Worm (Caenorhabditis elegans): ENCODE measurements around the gene C06H2.2.

The C06H2.2 gene

DNA sequence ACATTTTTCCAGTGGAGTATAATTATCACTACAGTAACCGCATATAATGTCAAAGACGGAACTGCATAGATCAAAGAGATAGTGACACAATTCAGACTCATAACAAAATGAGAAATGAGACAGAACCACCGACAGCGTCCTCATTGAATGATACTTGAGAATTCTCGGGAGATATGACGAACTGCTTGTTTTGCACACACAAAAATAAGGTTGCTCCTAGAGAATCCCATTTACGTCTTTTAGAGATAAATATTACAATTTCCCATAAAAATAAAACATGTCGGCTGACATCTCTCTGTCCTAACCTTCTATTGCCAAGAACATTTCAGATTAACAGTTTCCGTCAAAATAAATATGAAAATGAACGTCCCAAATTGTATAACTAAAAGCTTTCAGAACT, 30.5 kb downstream of the C06H2.2 start, which contains the start of gene srg-38:
srg-38 (minus strand) TSS at position 101 of the 400 bp plus-strand sequence.
- TF ChIP-seq ceh-6 (GFP tag; optimal IDR thresholded peaks at IDR 0.05) (no peak), sox-4 (tag; optimal IDR thresholded peaks at IDR 0.05) (no peak), C38D4.7 (GFP tag; optimal IDR thresholded peaks at IDR 0.05) (no peak), sdc-2 (tag; optimal IDR thresholded peaks at IDR 0.05) (no peak), pag-3 (tag; optimal IDR thresholded peaks at IDR 0.05; ENCODE audit: borderline replicate concordance) (no peak), pax-1 (tag; optimal IDR thresholded peaks at IDR 0.05) (no peak), ref-2 (tag; optimal IDR thresholded peaks at IDR 0.05) (no peak), eyg-1 (tag; optimal IDR thresholded peaks at IDR 0.05) (no peak), nfya-1 (tag; optimal IDR thresholded peaks at IDR 0.05) (no peak), Y22D7AL.16 (tag; optimal IDR thresholded peaks at IDR 0.05) (no peak), ceh-30 (tag; optimal IDR thresholded peaks at IDR 0.05) (no peak), ceh-18 (tag; optimal IDR thresholded peaks at IDR 0.05) (no peak), zip-5 (tag; optimal IDR thresholded peaks at IDR 0.05) (no peak), che-1 (tag; optimal IDR thresholded peaks at IDR 0.05) (no peak)

DNA sequence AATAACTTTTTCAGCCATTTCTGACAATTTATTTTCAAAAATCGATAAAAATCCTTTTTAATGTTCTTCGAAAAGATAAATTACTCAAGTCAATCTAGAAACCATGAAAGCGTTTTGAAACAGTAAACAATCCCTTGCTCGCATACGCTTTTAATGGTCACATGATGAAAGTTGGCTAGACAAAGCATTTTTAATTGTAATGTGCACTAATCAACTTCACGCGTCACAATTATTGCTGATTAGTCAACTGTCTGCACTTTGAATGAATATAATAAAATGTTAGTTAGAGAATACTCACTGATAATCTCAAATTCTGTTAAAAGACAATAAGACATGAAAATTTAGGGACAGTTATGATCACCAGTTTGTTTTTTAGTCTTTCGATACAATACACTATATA, 31.6 kb downstream of the C06H2.2 start:
- no peak for TF ChIP-seq nfya-1 (tag; optimal IDR thresholded peaks at IDR 0.05)
- TF ChIP-seq C38D4.7 (GFP tag; optimal IDR thresholded peaks at IDR 0.05): no peak
- no peak for TF ChIP-seq elt-4 (tag; optimal IDR thresholded peaks at IDR 0.05)
- no peak for TF ChIP-seq pag-3 (tag; optimal IDR thresholded peaks at IDR 0.05; ENCODE audit: borderline replicate concordance)
- TF ChIP-seq odd-2 (tag; optimal IDR thresholded peaks at IDR 0.05): no peak
- TF ChIP-seq unc-42 (tag; optimal IDR thresholded peaks at IDR 0.05): no peak

DNA sequence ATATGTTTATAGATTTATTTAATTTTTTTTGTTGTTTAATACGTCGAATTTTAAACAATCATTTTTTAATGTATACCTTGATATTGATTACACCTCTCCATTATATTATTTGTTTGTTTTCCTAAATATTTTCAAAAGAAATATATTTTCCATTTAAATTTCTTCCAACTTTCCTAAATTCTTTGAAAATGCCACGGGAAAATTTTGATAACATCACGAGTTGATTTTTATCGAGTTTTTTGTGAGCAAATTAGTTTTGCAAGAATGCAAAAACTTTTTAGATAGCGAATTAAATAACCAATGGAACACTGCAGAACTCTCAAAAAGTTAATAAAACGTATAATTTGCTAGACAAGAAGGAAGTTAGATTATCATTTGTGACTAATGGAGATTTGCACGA, 32.9 kb downstream of the C06H2.2 start, which contains the start of gene srg-42:
srg-42 (minus strand) TSS at position 101 of the 400 bp plus-strand sequence.
- TF ChIP-seq ceh-48 (tag; optimal IDR thresholded peaks at IDR 0.05): no peak
- no peak for TF ChIP-seq ets-4 (tag; optimal IDR thresholded peaks at IDR 0.05)
- TF ChIP-seq fkh-10 (GFP tag; optimal IDR thresholded peaks at IDR 0.05): no peak
- no peak for TF ChIP-seq ref-2 (tag; optimal IDR thresholded peaks at IDR 0.05)
- no peak for TF ChIP-seq ceh-24 (tag; optimal IDR thresholded peaks at IDR 0.05)
- no peak for TF ChIP-seq ztf-16 (tag; optimal IDR thresholded peaks at IDR 0.05)
- no peak for TF ChIP-seq ceh-2 (tag; optimal IDR thresholded peaks at IDR 0.05)
- no peak for TF ChIP-seq pros-1 (tag; optimal IDR thresholded peaks at IDR 0.05)
- TF ChIP-seq hlh-15 (tag; optimal IDR thresholded peaks at IDR 0.05): no peak
- no peak for TF ChIP-seq lim-6 (tag; optimal IDR thresholded peaks at IDR 0.05)
- no peak for TF ChIP-seq ceh-9 (tag; optimal IDR thresholded peaks at IDR 0.05)
- TF ChIP-seq hlh-6 (tag; optimal IDR thresholded peaks at IDR 0.05): no peak
- TF ChIP-seq T23F11.4 (GFP tag; optimal IDR thresholded peaks at IDR 0.05): no peak

DNA sequence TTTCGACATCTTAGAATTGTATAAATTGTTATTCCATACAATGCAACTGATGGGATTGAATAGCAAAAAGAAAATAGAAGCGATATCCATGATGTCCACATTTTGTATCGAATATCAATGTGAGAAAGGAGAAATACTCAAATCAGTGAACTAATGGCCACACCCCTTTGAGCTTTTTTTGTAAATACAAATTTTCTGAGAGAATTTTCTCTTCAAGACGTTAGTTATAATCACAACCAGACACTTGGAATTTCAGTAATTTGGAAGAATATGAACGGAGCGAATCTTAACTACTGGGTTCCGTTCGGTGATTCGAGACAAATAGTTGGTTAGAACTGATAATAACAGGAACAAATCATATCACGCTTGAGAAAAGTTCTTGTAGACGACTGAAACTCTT, 36.8 kb downstream of the C06H2.2 start, which contains the start of gene srg-41:
srg-41 (minus strand) TSS at position 101 of the 400 bp plus-strand sequence.
- no peak for TF ChIP-seq gmeb-2 (tag; optimal IDR thresholded peaks at IDR 0.05)

DNA sequence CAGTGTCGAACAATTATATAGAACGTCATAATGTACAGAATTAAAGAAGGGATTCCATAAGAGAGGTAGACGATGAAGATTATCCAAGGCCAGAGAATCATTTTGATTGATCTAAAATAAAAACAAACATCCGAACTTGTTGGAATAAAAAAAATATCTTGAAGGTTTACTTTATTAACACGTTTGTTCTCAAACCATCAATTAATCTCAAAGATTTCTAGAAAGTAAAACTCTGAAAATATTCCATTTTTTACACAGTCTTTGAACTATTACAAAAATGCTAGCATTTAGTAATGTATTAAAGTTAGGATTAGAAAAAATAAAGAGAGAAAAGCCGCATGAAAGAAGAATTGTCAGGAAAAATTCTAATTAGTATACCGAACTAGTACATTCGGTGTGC, 39.5 kb downstream of the C06H2.2 start, which contains the start of gene srg-40:
srg-40 (minus strand) TSS at position 101 of the 400 bp plus-strand sequence.
- no peak for TF ChIP-seq syd-9 (tag; optimal IDR thresholded peaks at IDR 0.05)
- TF ChIP-seq pha-2 (tag; optimal IDR thresholded peaks at IDR 0.05): no peak
- no peak for TF ChIP-seq ceh-18 (tag; optimal IDR thresholded peaks at IDR 0.05)
- no peak for TF ChIP-seq pqm-1 (tag; optimal IDR thresholded peaks at IDR 0.05)
- no peak for TF ChIP-seq pax-1 (tag; optimal IDR thresholded peaks at IDR 0.05)
- no peak for TF ChIP-seq ttx-3 (tag; optimal IDR thresholded peaks at IDR 0.05)

DNA sequence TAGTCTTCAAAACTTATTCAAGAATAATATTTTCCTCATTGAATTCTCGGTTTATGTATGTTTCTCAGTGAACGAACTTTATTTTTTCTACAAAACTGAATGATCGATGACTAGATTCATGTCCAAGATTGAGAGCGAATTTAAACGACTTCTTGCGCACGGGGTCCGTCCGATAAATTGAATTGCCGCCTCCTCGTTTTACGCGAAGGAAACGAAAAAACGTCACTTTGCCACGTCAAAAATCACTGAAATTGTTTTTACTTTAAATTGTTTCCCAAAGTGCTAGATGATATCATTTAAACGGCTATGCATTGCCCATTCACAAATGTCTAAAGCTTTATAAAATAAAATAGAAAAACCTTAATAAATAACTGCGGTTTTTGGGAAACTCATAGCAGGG, 42.7 kb downstream of the C06H2.2 start:
- TF ChIP-seq ama-1 (optimal IDR thresholded peaks at IDR 0.05): no peak
- TF ChIP-seq unc-42 (tag; optimal IDR thresholded peaks at IDR 0.05): peak; percentile 42
